Worm (Caenorhabditis elegans): ENCODE measurements around the gene ZK418.7.

ZK418.7 gene

ce11 chrIII:7087691-7088323, 7.2 kb upstream of the ZK418.7 start, which contains the start of gene fubl-2 (continued):
- TF ChIP-seq alr-1 (tag; optimal IDR thresholded peaks at IDR 0.05; ENCODE audit: borderline replicate concordance) (no peak), nhr-20 (tag; optimal IDR thresholded peaks at IDR 0.05) (peak; percentile 74), pax-3 (tag; optimal IDR thresholded peaks at IDR 0.05) (peak; percentile 62), isw-1 (GFP tag; IDR thresholded peaks at IDR 0.05) (peak; percentile 46), irx-1 (tag; optimal IDR thresholded peaks at IDR 0.05) (peak; percentile 51), snu-23 (GFP tag; optimal IDR thresholded peaks at IDR 0.05) (peak; percentile 71), ces-1 (GFP tag; optimal IDR thresholded peaks at IDR 0.05) (no peak), tlp-1 (tag; optimal IDR thresholded peaks at IDR 0.05) (no peak), F16B12.6 (tag; optimal IDR thresholded peaks at IDR 0.05) (peak; percentile 0), nhr-19 (GFP tag; conservative IDR thresholded peaks at IDR 0.05) (peak; percentile 62), zag-1 (tag; optimal IDR thresholded peaks at IDR 0.05) (no peak), tbx-2 (tag; optimal IDR thresholded peaks at IDR 0.05) (peak; percentile 67), ztf-4 (tag; optimal IDR thresholded peaks at IDR 0.05) (no peak), C34B4.2 (tag; optimal IDR thresholded peaks at IDR 0.05) (no peak), elt-3 (tag; optimal IDR thresholded peaks at IDR 0.05) (peak in 1 of 6 experiments; percentile 38), unc-98 (GFP tag; IDR thresholded peaks at IDR 0.05) (no peak; the same call in 1 of the 2 replicates), unc-130 (tag; optimal IDR thresholded peaks at IDR 0.05) (no peak), nhr-76 (tag; optimal IDR thresholded peaks at IDR 0.05) (no peak), fkh-4 (tag; optimal IDR thresholded peaks at IDR 0.05; ENCODE audit: borderline replicate concordance) (peak; percentile 54), nhr-84 (tag; optimal IDR thresholded peaks at IDR 0.05) (no peak), ama-1 (optimal IDR thresholded peaks at IDR 0.05) (no peak), nhr-47 (tag; optimal IDR thresholded peaks at IDR 0.05) (peak; percentile 76), fos-1 (tag; optimal IDR thresholded peaks at IDR 0.05) (peak; percentile 19), mep-1 (tag; optimal IDR thresholded peaks at IDR 0.05) (peak; percentile 51), sptf-1 (tag; optimal IDR thresholded peaks at IDR 0.05) (no peak), lin-15B (tag; optimal IDR thresholded peaks at IDR 0.05) (peak; percentile 66), nhr-11 (tag; optimal IDR thresholded peaks at IDR 0.05) (no peak), zip-4 (GFP tag; optimal IDR thresholded peaks at IDR 0.05) (no peak), pag-3 (tag; optimal IDR thresholded peaks at IDR 0.05; ENCODE audit: borderline replicate concordance, insufficient read depth) (no peak), lin-14 (GFP tag; optimal IDR thresholded peaks at IDR 0.05) (peak; percentile 83), elt-2 (tag; optimal IDR thresholded peaks at IDR 0.05) (no peak), hpl-2 (GFP tag; optimal IDR thresholded peaks at IDR 0.05) (no peak), Y116A8C.19 (tag; optimal IDR thresholded peaks at IDR 0.05; ENCODE audit: borderline replicate concordance) (no peak), unc-62 (GFP tag; optimal IDR thresholded peaks at IDR 0.05) (no peak), C04F5.9 (tag; optimal IDR thresholded peaks at IDR 0.05) (peak; percentile 45), ztf-11 (tag; optimal IDR thresholded peaks at IDR 0.05) (peak in 1 of 2 experiments; percentile 68), lin-39 (tag; optimal IDR thresholded peaks at IDR 0.05) (no peak), unc-30 (tag; optimal IDR thresholded peaks at IDR 0.05) (no peak), aha-1 (tag; optimal IDR thresholded peaks at IDR 0.05) (no peak), skn-1 (tag; optimal IDR thresholded peaks at IDR 0.05) (peak; percentile 6), dsc-1 (tag; optimal IDR thresholded peaks at IDR 0.05) (peak; percentile 79), pqm-1 (tag; optimal IDR thresholded peaks at IDR 0.05) (no peak), jun-1 (tag; optimal IDR thresholded peaks at IDR 0.05) (no peak), ets-5 (GFP tag; IDR thresholded peaks at IDR 0.05) (no peak), snpc-4 (tag; optimal IDR thresholded peaks at IDR 0.05) (peak; percentile 24), efl-3 (GFP tag; optimal IDR thresholded peaks at IDR 0.05) (no peak)
